Worm (Caenorhabditis elegans) whole organism, young adult: ENCODE measurements around the gene dtmk-1.
A peak's percentile ranks its signal among the peaks of the same experiment; 100 is the strongest.

Experiments
- F37B4.10 ChIP-seq: fragments of 200-800 bp; sonication (Bioruptor generic); IDR thresholded peaks from 2 replicates; pipeline ENCODE4 v1.3.6; 2022; ENCODE audit warnings: missing genetic modification characterization, missing compliant biosample characterization
- F55B11.4 ChIP-seq: sonication (generic microtip); optimal IDR thresholded peaks from 2 replicates; lab custom pipeline; 2016; ENCODE audit warnings: missing compliant biosample characterization, missing genetic modification characterization, borderline replicate concordance; ENCODE audit not compliant: insufficient read depth
- F57A8.1 ChIP-seq: fragments of 200-800 bp; sonication (Bioruptor generic); optimal IDR thresholded peaks from 2 replicates; lab custom pipeline; 2018; ENCODE audit warnings: mild to moderate bottlenecking, missing genetic modification characterization, moderate library complexity, missing compliant biosample characterization
- T07F8.4 ChIP-seq: sonication (generic microtip); optimal IDR thresholded peaks from 2 replicates; lab custom pipeline; 2016; ENCODE audit warnings: mild to moderate bottlenecking, missing genetic modification characterization, moderate library complexity, missing compliant biosample characterization
- Y67H2A.10 ChIP-seq: fragments of 200-800 bp; sonication (Bioruptor generic); conservative IDR thresholded peaks from 2 replicates; pipeline ENCODE4 v1.3.6; 2022; ENCODE audit warnings: missing genetic modification reagents, missing genetic modification characterization, missing compliant biosample characterization
- Y79H2A.3 ChIP-seq: fragments of 200-800 bp; sonication (Bioruptor generic); conservative IDR thresholded peaks from 2 replicates; pipeline ENCODE4 v1.3.6; 2022; ENCODE audit warnings: missing genetic modification reagents, missing genetic modification characterization, missing compliant biosample characterization
- Y95B8A.8 ChIP-seq: fragments of 200-800 bp; sonication (Bioruptor generic); IDR thresholded peaks from 2 replicates; pipeline ENCODE4 v1.3.6; 2022; ENCODE audit warnings: missing genetic modification reagents, missing genetic modification characterization, missing compliant biosample characterization
- bed-1 ChIP-seq: fragments of 200-800 bp; sonication (Bioruptor generic); IDR thresholded peaks from 2 replicates; pipeline ENCODE4 v1.3.6; 2022; ENCODE audit warnings: missing genetic modification reagents, missing genetic modification characterization, missing compliant biosample characterization
- cebp-2 ChIP-seq: fragments of 200-800 bp; sonication (Bioruptor generic); IDR thresholded peaks from 2 replicates; pipeline ENCODE4 v1.3.6; 2022; ENCODE audit warnings: missing genetic modification characterization, missing compliant biosample characterization
- ceh-58 ChIP-seq: fragments of 200-800 bp; sonication (Bioruptor generic); IDR thresholded peaks from 2 replicates; pipeline ENCODE4 v1.3.6; 2022; ENCODE audit warnings: missing genetic modification characterization, missing compliant biosample characterization
- ceh-91 ChIP-seq: fragments of 200-800 bp; sonication (Bioruptor generic); IDR thresholded peaks from 2 replicates; pipeline ENCODE4 v1.3.6; 2022; ENCODE audit warnings: missing genetic modification reagents, missing genetic modification characterization, missing compliant biosample characterization
- dox-1 ChIP-seq: fragments of 200-800 bp; sonication (Bioruptor generic); IDR thresholded peaks from 2 replicates; pipeline ENCODE4 v1.3.6; 2022; ENCODE audit warnings: missing genetic modification reagents, missing genetic modification characterization, missing compliant biosample characterization
- dpff-1 ChIP-seq: sonication (generic microtip); optimal IDR thresholded peaks from 2 replicates; lab custom pipeline; 2017; ENCODE audit warnings: mild to moderate bottlenecking, missing genetic modification characterization, missing compliant biosample characterization
- efl-1 ChIP-seq: fragments of 150-350 bp; optimal IDR thresholded peaks from 2 replicates; lab custom pipeline; 2014; ENCODE audit warnings: missing biosample characterization, missing genetic modification reagents, missing genetic modification characterization
- egl-44 ChIP-seq: fragments of 200-800 bp; sonication (Bioruptor generic); IDR thresholded peaks from 2 replicates; pipeline ENCODE4 v1.3.6; 2022; ENCODE audit warnings: missing genetic modification reagents, missing genetic modification characterization, missing compliant biosample characterization
- egrh-3 ChIP-seq: fragments of 200-800 bp; sonication (Bioruptor generic); IDR thresholded peaks from 2 replicates; pipeline ENCODE4 v1.3.6; 2022; ENCODE audit warnings: missing genetic modification reagents, missing genetic modification characterization, missing compliant biosample characterization
- ekl-4 ChIP-seq: fragments of 200-800 bp; sonication (Bioruptor generic); IDR thresholded peaks from 2 replicates; pipeline ENCODE4 v1.3.6; 2022; ENCODE audit warnings: missing genetic modification reagents, missing genetic modification characterization, missing compliant biosample characterization
- fkh-3 ChIP-seq: sonication (generic microtip); optimal IDR thresholded peaks from 2 replicates; lab custom pipeline; 2016; ENCODE audit warnings: mild to moderate bottlenecking, missing genetic modification characterization, missing compliant biosample characterization
- him-1 ChIP-seq: sonication (generic microtip); optimal IDR thresholded peaks from 2 replicates; lab custom pipeline; 2016; ENCODE audit warnings: missing genotype, missing genetic modification reagents, missing genetic modification characterization, missing compliant biosample characterization
- hrde-1 ChIP-seq: sonication (generic microtip); optimal IDR thresholded peaks from 2 replicates; lab custom pipeline; 2016; ENCODE audit warnings: missing genetic modification characterization, mild to moderate bottlenecking, missing compliant biosample characterization, moderate library complexity, missing genotype, missing genetic modification reagents, borderline replicate concordance
- hsf-1 ChIP-seq: fragments of 200-800 bp; sonication (Bioruptor generic); IDR thresholded peaks from 2 replicates; pipeline ENCODE4 v1.3.6; 2022; ENCODE audit warnings: missing genetic modification reagents, missing genetic modification characterization, missing compliant biosample characterization
- lin-26 ChIP-seq: fragments of 200-800 bp; sonication (Bioruptor generic); IDR thresholded peaks from 2 replicates; pipeline ENCODE4 v1.3.6; 2022; ENCODE audit warnings: missing genetic modification reagents, missing genetic modification characterization, missing compliant biosample characterization
- lir-1 ChIP-seq: fragments of 200-800 bp; sonication (Bioruptor generic); conservative IDR thresholded peaks from 2 replicates; pipeline ENCODE4 v1.3.6; 2022; ENCODE audit warnings: missing genetic modification reagents, missing genetic modification characterization, missing compliant biosample characterization
- lsl-1 ChIP-seq: fragments of 200-800 bp; sonication (Bioruptor generic); optimal IDR thresholded peaks from 2 replicates; lab custom pipeline; 2018; ENCODE audit warnings: mild to moderate bottlenecking, missing genetic modification characterization, moderate library complexity, missing compliant biosample characterization
- madf-10 ChIP-seq: sonication (generic microtip); optimal IDR thresholded peaks from 2 replicates; lab custom pipeline; 2016; ENCODE audit warnings: mild to moderate bottlenecking, missing genetic modification characterization, missing compliant biosample characterization
- madf-8 ChIP-seq: fragments of 200-800 bp; sonication (Bioruptor generic); conservative IDR thresholded peaks from 2 replicates; pipeline ENCODE4 v1.3.6; 2022; ENCODE audit warnings: missing genetic modification reagents, missing genetic modification characterization, missing compliant biosample characterization
- mes-4 ChIP-seq: sonication (generic microtip); optimal IDR thresholded peaks from 2 replicates; lab custom pipeline; 2016; ENCODE audit warnings: missing genotype, missing genetic modification characterization, missing compliant biosample characterization
- mxl-1 ChIP-seq: sonication (generic microtip); optimal IDR thresholded peaks from 2 replicates; lab custom pipeline; 2016; ENCODE audit warnings: missing genetic modification characterization, missing compliant biosample characterization
- pbrm-1 ChIP-seq: fragments of 200-800 bp; sonication (Bioruptor generic); IDR thresholded peaks from 2 replicates; pipeline ENCODE4 v1.3.6; 2022; ENCODE audit warnings: missing genetic modification reagents, missing genetic modification characterization, missing compliant biosample characterization
- pha-4 ChIP-seq: fragments of 150-350 bp; sonication (generic microtip); optimal IDR thresholded peaks from 2 replicates; lab custom pipeline; 2014; ENCODE audit warnings: missing biosample characterization, missing genetic modification reagents, missing genetic modification characterization
- rcor-1 ChIP-seq: fragments of 200-800 bp; sonication (Bioruptor generic); IDR thresholded peaks from 2 replicates; pipeline ENCODE4 v1.3.6; 2022; ENCODE audit warnings: missing genetic modification reagents, missing genetic modification characterization, missing compliant biosample characterization
- repo-1 ChIP-seq: sonication (generic microtip); optimal IDR thresholded peaks from 2 replicates; lab custom pipeline; 2017; ENCODE audit warnings: mild to moderate bottlenecking, missing genetic modification characterization, missing compliant biosample characterization
- somi-1 ChIP-seq: fragments of 200-800 bp; sonication (Bioruptor generic); optimal IDR thresholded peaks from 2 replicates; lab custom pipeline; 2018; ENCODE audit warnings: mild to moderate bottlenecking, missing genetic modification characterization, missing compliant biosample characterization
- tbp1 ChIP-seq: fragments of 200-800 bp; sonication (Bioruptor generic); optimal IDR thresholded peaks from 2 replicates; lab custom pipeline; 2018; ENCODE audit warnings: mild to moderate bottlenecking, missing genetic modification characterization, missing compliant biosample characterization
- unc-130 ChIP-seq: sonication (generic microtip); optimal IDR thresholded peaks from 2 replicates; lab custom pipeline; 2016; ENCODE audit warnings: missing genetic modification reagents, missing genetic modification characterization, missing compliant biosample characterization
- zfh-2 ChIP-seq: fragments of 200-800 bp; sonication (Bioruptor generic); conservative IDR thresholded peaks from 2 replicates; pipeline ENCODE4 v1.3.6; 2022; ENCODE audit warnings: missing genetic modification reagents, missing genetic modification characterization, missing compliant biosample characterization
- zim-3 ChIP-seq: sonication (generic microtip); optimal IDR thresholded peaks from 2 replicates; lab custom pipeline; 2017; ENCODE audit warnings: mild to moderate bottlenecking, missing genetic modification characterization, moderate library complexity, missing compliant biosample characterization
- ztf-22 ChIP-seq: fragments of 200-800 bp; sonication (Bioruptor generic); optimal IDR thresholded peaks from 2 replicates; lab custom pipeline; 2018; ENCODE audit warnings: mild to moderate bottlenecking, missing genetic modification characterization, moderate library complexity, missing compliant biosample characterization
- ztf-28 ChIP-seq: fragments of 200-800 bp; sonication (Bioruptor generic); IDR thresholded peaks from 2 replicates; pipeline ENCODE4 v1.3.6; 2022; ENCODE audit warnings: missing genetic modification reagents, missing genetic modification characterization, missing compliant biosample characterization

dtmk-1 gene

ce11 chrII:10001065-10001464 lies 34.2 kb upstream of the dtmk-1 start, which contains the start of gene nlt-1 (continued):
- TF ChIP-seq tbp1 (GFP tag; lab: Kevin White, UChicago) (peak; percentile 17), dox-1 (peak; percentile 36; the same call in 1 of the 2 replicates), ekl-4 (GFP tag; lab: Robert Waterston, UW) (no peak), pha-4 (tag; lab: Kevin White, UChicago) (no peak), bed-1 (GFP tag; lab: Robert Waterston, UW) (no peak), unc-130 (GFP tag; lab: Kevin White, UChicago) (no peak)

- TF ChIP-seq madf-10 = no peak
- no peak for TF ChIP-seq ztf-22 (GFP tag; lab: Kevin White, UChicago)
- no peak for TF ChIP-seq efl-1 (GFP tag; lab: Kevin White, UChicago)
- no peak for TF ChIP-seq Y67H2A.10 (GFP tag; lab: Robert Waterston, UW)
- TF ChIP-seq dpff-1 (tag; lab: Kevin White, UChicago) = no peak
- TF ChIP-seq mes-4 (tag; lab: Kevin White, UChicago) = no peak
- no peak for TF ChIP-seq fkh-3 (tag; lab: Kevin White, UChicago)
- no peak for TF ChIP-seq dox-1
- no peak for TF ChIP-seq Y79H2A.3 (GFP tag; lab: Robert Waterston, UW)
- TF ChIP-seq madf-8 (GFP tag; lab: Robert Waterston, UW) = no peak
- TF ChIP-seq ceh-58 (GFP tag; lab: Robert Waterston, UW) = no peak
- no peak for TF ChIP-seq lsl-1 (GFP tag; lab: Kevin White, UChicago)
- TF ChIP-seq hsf-1 (GFP tag; lab: Robert Waterston, UW) = no peak
Observed at ce11 chrII:9994679-9995078, 27.8 kb upstream of the dtmk-1 start.

ce11 chrII:9992474-9992873 lies 25.6 kb upstream of the dtmk-1 start:
- TF ChIP-seq egl-44 (GFP tag; lab: Robert Waterston, UW) (no peak), somi-1 (GFP tag; lab: Kevin White, UChicago) (no peak), mxl-1 (tag; lab: Kevin White, UChicago) (no peak), hsf-1 (GFP tag; lab: Robert Waterston, UW) (no peak), fkh-3 (tag; lab: Kevin White, UChicago) (no peak), F37B4.10 (GFP tag; lab: Robert Waterston, UW) (no peak), hrde-1 (no peak), lin-26 (GFP tag; lab: Robert Waterston, UW) (no peak), rcor-1 (GFP tag; lab: Robert Waterston, UW) (no peak), zfh-2 (no peak), lir-1 (GFP tag; lab: Robert Waterston, UW) (no peak), F57A8.1 (GFP tag; lab: Kevin White, UChicago) (no peak), F55B11.4 (tag; lab: Kevin White, UChicago) (no peak), mes-4 (tag; lab: Kevin White, UChicago) (no peak), ceh-91 (GFP tag; lab: Robert Waterston, UW) (no peak), ztf-28 (GFP tag; lab: Robert Waterston, UW) (no peak), Y95B8A.8 (no peak), Y67H2A.10 (GFP tag; lab: Robert Waterston, UW) (no peak), cebp-2 (GFP tag; lab: Robert Waterston, UW) (no peak)

- TF ChIP-seq egrh-3 (GFP tag; lab: Robert Waterston, UW) = no peak
- no peak for TF ChIP-seq pbrm-1 (GFP tag; lab: Robert Waterston, UW)
- no peak for TF ChIP-seq zim-3 (tag; lab: Kevin White, UChicago)
- no peak for TF ChIP-seq T07F8.4
- no peak for TF ChIP-seq F57A8.1 (GFP tag; lab: Kevin White, UChicago)
- TF ChIP-seq repo-1 = no peak
- no peak for TF ChIP-seq Y67H2A.10 (GFP tag; lab: Robert Waterston, UW)
- no peak for TF ChIP-seq pha-4 (tag; lab: Kevin White, UChicago)
- TF ChIP-seq him-1 (tag; lab: Kevin White, UChicago) = no peak
- no peak for TF ChIP-seq egl-44 (GFP tag; lab: Robert Waterston, UW)
- TF ChIP-seq, all 124 proteins: peak for 0
Observed at ce11 chrII:9990812-9991211, 23.9 kb upstream of the dtmk-1 start, which contains the start of gene lec-3. Gene lec-3, plus strand, starts transcription at chrII:9991112.
